3 fruit fly cellular contexts compared by ENCODE assay signal in the genomic region with DNA sequence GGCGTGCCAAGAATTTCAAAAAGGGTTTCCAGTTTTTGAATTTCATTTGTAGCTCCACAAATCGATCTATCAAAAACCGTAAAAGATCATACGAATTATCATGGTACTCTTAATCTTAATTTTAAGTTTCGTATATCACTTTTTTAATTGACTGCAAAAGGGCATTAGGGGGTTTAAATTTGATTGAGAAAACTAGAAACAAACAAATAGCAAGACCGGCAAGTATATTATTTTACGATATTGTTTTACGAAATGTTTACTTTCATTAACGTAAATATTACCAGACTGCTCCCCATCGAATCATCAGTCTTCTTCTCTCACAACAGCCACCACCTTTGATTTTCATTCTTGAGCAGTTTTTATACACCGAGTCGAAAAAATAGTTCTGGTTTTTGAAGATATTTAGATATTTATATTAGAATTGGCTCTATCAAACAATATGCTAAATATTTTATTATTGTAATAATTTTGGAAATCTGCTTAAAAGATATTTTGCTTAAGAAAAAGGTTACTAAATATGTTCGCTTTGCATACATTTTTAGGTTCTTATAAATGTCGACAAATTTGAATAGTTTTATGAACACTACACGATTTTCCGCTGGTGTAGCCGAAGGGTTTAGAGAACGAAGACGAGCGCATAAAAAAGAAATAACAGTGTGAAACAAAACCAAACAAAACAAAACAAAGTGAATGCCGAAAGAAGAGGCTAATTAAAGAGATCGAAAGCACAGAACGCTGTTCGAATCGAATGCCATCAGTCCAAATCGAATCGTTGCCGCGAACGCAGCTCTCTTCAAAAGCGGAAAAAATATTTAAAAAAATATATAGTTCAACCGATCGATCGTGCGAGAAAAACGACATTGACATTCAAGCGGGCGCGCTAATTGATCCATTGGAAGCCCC.
A peak's percentile ranks its signal among the peaks of the same experiment; 100 is the strongest.
TF ChIP-seq lines count a peak whose summit lies in the region.

A gene (plus strand): TSS at position 702 of the 903 bp plus-strand sequence.

TF ChIP-seq in whole organism, embryonic, 481 proteins besides CTCF, POLR2A, EP300 and RAD21 (continued from another document):
- TF ChIP-seq CG16815 (GFP tag; optimal IDR thresholded peaks at IDR 0.05; lab: Kevin White, UChicago) (no peak), Ets65A (GFP tag; lab: Kevin White, UChicago) (peak; percentile 18), CG1024 (GFP tag; IDR thresholded peaks at IDR 0.05; lab: Robert Waterston, UW) (no peak), Nf-YC (tag; optimal IDR thresholded peaks at IDR 0.05; lab: Kevin White, UChicago) (no peak), CG9817 (tag; optimal IDR thresholded peaks at IDR 0.05; lab: Kevin White, UChicago) (peak; percentile 18), Hand (GFP tag; optimal IDR thresholded peaks at IDR 0.05; lab: Kevin White, UChicago) (no peak), Fer2 (tag; optimal IDR thresholded peaks at IDR 0.05; lab: Kevin White, UChicago) (peak; percentile 8), CG7839 (tag; optimal IDR thresholded peaks at IDR 0.05; lab: Kevin White, UChicago) (peak; percentile 56), fd3F (GFP tag; optimal IDR thresholded peaks at IDR 0.05; lab: Kevin White, UChicago) (peak; percentile 3), gem (tag; optimal IDR thresholded peaks at IDR 0.05; lab: Kevin White, UChicago) (peak; percentile 60), dysf (GFP tag; IDR thresholded peaks at IDR 0.05; lab: Robert Waterston, UW) (peak; percentile 52; the same call in 1 of the 3 replicates), trh (GFP tag; optimal IDR thresholded peaks at IDR 0.05; lab: Kevin White, UChicago) (no peak)

TF ChIP-seq in whole organism, prepupa, 60 proteins besides CTCF, POLR2A, EP300 and RAD21 (continued from another document):
- peak; percentile 29 for TF ChIP-seq OdsH (GFP tag; optimal IDR thresholded peaks at IDR 0.05; lab: Kevin White, UChicago)
- TF ChIP-seq CG6163 (GFP tag; IDR thresholded peaks at IDR 0.05; lab: Robert Waterston, UW) = no peak; the same call in 1 of the 3 replicates
- TF ChIP-seq CG6808 (GFP tag; optimal IDR thresholded peaks at IDR 0.05; lab: Kevin White, UChicago) = peak; percentile 66
- peak; percentile 44 for TF ChIP-seq CG11762 (GFP tag; optimal IDR thresholded peaks at IDR 0.05; lab: Kevin White, UChicago; ENCODE audit: insufficient read depth)
- peak; percentile 58 for TF ChIP-seq CG11902 (GFP tag; optimal IDR thresholded peaks at IDR 0.05; lab: Kevin White, UChicago)
- no peak for TF ChIP-seq CG4318 (GFP tag; optimal IDR thresholded peaks at IDR 0.05; lab: Kevin White, UChicago)
- peak; percentile 15 for TF ChIP-seq Ets21C (GFP tag; optimal IDR thresholded peaks at IDR 0.05; lab: Kevin White, UChicago)
- TF ChIP-seq Smox (GFP tag; optimal IDR thresholded peaks at IDR 0.05; lab: Kevin White, UChicago) = peak; percentile 52
- TF ChIP-seq fd85E (GFP tag; optimal IDR thresholded peaks at IDR 0.05; lab: Kevin White, UChicago) = no peak
- peak; percentile 30 to 54 for TF ChIP-seq ss (GFP tag; optimal IDR thresholded peaks at IDR 0.05; lab: Kevin White, UChicago)
- TF ChIP-seq Hr4 (GFP tag; optimal IDR thresholded peaks at IDR 0.05; lab: Kevin White, UChicago) = peak; percentile 16
- peak; percentile 92 for TF ChIP-seq svp (GFP tag; lab: Kevin White, UChicago)
- no peak for TF ChIP-seq CG6276 (GFP tag; optimal IDR thresholded peaks at IDR 0.05; lab: Kevin White, UChicago)
- TF ChIP-seq CG3032 (tag; optimal IDR thresholded peaks at IDR 0.05; lab: Kevin White, UChicago) = peak; percentile 86
- TF ChIP-seq fkh (GFP tag; optimal IDR thresholded peaks at IDR 0.05; lab: Kevin White, UChicago) = no peak
- no peak for TF ChIP-seq CG9139 (GFP tag; optimal IDR thresholded peaks at IDR 0.05; lab: Kevin White, UChicago)
- TF ChIP-seq Gug (GFP tag; IDR thresholded peaks at IDR 0.05; lab: Robert Waterston, UW) = no peak
- peak in 1 of 2 experiments; percentile 32 for TF ChIP-seq salr (GFP tag; optimal IDR thresholded peaks at IDR 0.05; lab: Kevin White, UChicago)
- TF ChIP-seq CG11294 (GFP tag; IDR thresholded peaks at IDR 0.05; lab: Robert Waterston, UW) = no peak
- peak; percentile 79 for TF ChIP-seq cyc (GFP tag; optimal IDR thresholded peaks at IDR 0.05; lab: Kevin White, UChicago)
- peak; percentile 29 for TF ChIP-seq Hr39 (GFP tag; optimal IDR thresholded peaks at IDR 0.05; lab: Kevin White, UChicago)
- peak; percentile 55 for TF ChIP-seq Ets96B (tag; optimal IDR thresholded peaks at IDR 0.05; lab: Kevin White, UChicago)
- TF ChIP-seq Sox102F (GFP tag; optimal IDR thresholded peaks at IDR 0.05; lab: Kevin White, UChicago) = peak; percentile 29
- peak; percentile 2 for TF ChIP-seq acj6 (GFP tag; optimal IDR thresholded peaks at IDR 0.05; lab: Kevin White, UChicago)
- peak; percentile 13 for TF ChIP-seq CG32006 (GFP tag; optimal IDR thresholded peaks at IDR 0.05; lab: Kevin White, UChicago)
- no peak for TF ChIP-seq Lpt (GFP tag; optimal IDR thresholded peaks at IDR 0.05; lab: Kevin White, UChicago)
- no peak for TF ChIP-seq CG1621 (tag; optimal IDR thresholded peaks at IDR 0.05; lab: Kevin White, UChicago)
- TF ChIP-seq fd59A (GFP tag; optimal IDR thresholded peaks at IDR 0.05; lab: Kevin White, UChicago) = peak; percentile 30
- peak; percentile 42 for TF ChIP-seq CG3919 (GFP tag; optimal IDR thresholded peaks at IDR 0.05; lab: Kevin White, UChicago)
- peak; percentile 49 for TF ChIP-seq CG8632 (GFP tag; optimal IDR thresholded peaks at IDR 0.05; lab: Kevin White, UChicago)
- TF ChIP-seq topi (GFP tag; optimal IDR thresholded peaks at IDR 0.05; lab: Kevin White, UChicago) = peak; percentile 73
- TF ChIP-seq eg (GFP tag; IDR thresholded peaks at IDR 0.05; lab: Robert Waterston, UW) = peak; percentile 61; the same call in 2 of the 3 replicates
- TF ChIP-seq Eip93F (GFP tag; optimal IDR thresholded peaks at IDR 0.05; lab: Kevin White, UChicago) = no peak
- no peak for TF ChIP-seq CG6854 (GFP tag; optimal IDR thresholded peaks at IDR 0.05; lab: Kevin White, UChicago)
- peak; percentile 50 for TF ChIP-seq Blimp-1 (GFP tag; optimal IDR thresholded peaks at IDR 0.05; lab: Kevin White, UChicago)
- TF ChIP-seq Sox14 (GFP tag; optimal IDR thresholded peaks at IDR 0.05; lab: Kevin White, UChicago) = peak; percentile 31
- peak; percentile 56 for TF ChIP-seq Eip75B (GFP tag; optimal IDR thresholded peaks at IDR 0.05; lab: Kevin White, UChicago)
- TF ChIP-seq CG6792 (GFP tag; optimal IDR thresholded peaks at IDR 0.05; lab: Kevin White, UChicago) = no peak
- TF ChIP-seq CG7368 (GFP tag; optimal IDR thresholded peaks at IDR 0.05; lab: Kevin White, UChicago) = no peak
- peak; percentile 34 for TF ChIP-seq achi (GFP tag; optimal IDR thresholded peaks at IDR 0.05; lab: Kevin White, UChicago)
- TF ChIP-seq Eip78C (GFP tag; lab: Kevin White, UChicago) = peak; percentile 90

TF ChIP-seq in whole organism, wandering third instar larva, 38 proteins besides CTCF, POLR2A, EP300 and RAD21 (continued from another document):
- no peak for TF ChIP-seq CG32264 (GFP tag; optimal IDR thresholded peaks at IDR 0.05; lab: Kevin White, UChicago)
- TF ChIP-seq br (GFP tag; optimal IDR thresholded peaks at IDR 0.05; lab: Kevin White, UChicago) = no peak
- TF ChIP-seq Myc (optimal IDR thresholded peaks at IDR 0.05; lab: Kevin White, UChicago) = no peak
- no peak for TF ChIP-seq Hr83 (GFP tag; optimal IDR thresholded peaks at IDR 0.05; lab: Kevin White, UChicago; ENCODE audit: poor library complexity, severe bottlenecking)
- no peak for TF ChIP-seq Jra (GFP tag; optimal IDR thresholded peaks at IDR 0.05; lab: Kevin White, UChicago)
- peak; percentile 77 for TF ChIP-seq psq (GFP tag; optimal IDR thresholded peaks at IDR 0.05; lab: Kevin White, UChicago)
- TF ChIP-seq HLH106 (tag; optimal IDR thresholded peaks at IDR 0.05; lab: Kevin White, UChicago) = peak; percentile 79
- TF ChIP-seq usp (GFP tag; optimal IDR thresholded peaks at IDR 0.05; lab: Kevin White, UChicago) = no peak
